Fruit fly (Drosophila melanogaster) Kc167 (cell line): ENCODE results near the gene CG7601.

ENCODE experiments used
- Myc ChIP-seq: fragments of >200 bp; optimal IDR thresholded peaks from 2 replicates; lab custom pipeline; 2017; ENCODE audit warnings: missing external identifiers
- Sin3A ChIP-seq: fragments of >200 bp; optimal IDR thresholded peaks from 2 replicates; lab custom pipeline; 2018; ENCODE audit warnings: missing external identifiers
- h ChIP-seq: fragments of >200 bp; optimal IDR thresholded peaks from 3 replicates; lab custom pipeline; 2018; ENCODE audit warnings: missing external identifiers
- insv ChIP-seq: fragments of >200 bp; optimal IDR thresholded peaks from 3 replicates; lab custom pipeline; 2018; ENCODE audit warnings: missing external identifiers
- psq ChIP-seq: fragments of >200 bp; optimal IDR thresholded peaks from 2 replicates; lab custom pipeline; 2017; ENCODE audit warnings: missing external identifiers
- ttk ChIP-seq: sonication (Bioruptor generic); optimal IDR thresholded peaks from 2 replicates; lab custom pipeline; 2017; ENCODE audit warnings: missing external identifiers

- TF ChIP-seq Myc (lab: Kevin White, UChicago): no peak
- no peak for TF ChIP-seq h (lab: Kevin White, UChicago)
- no peak for TF ChIP-seq ttk (lab: Kevin White, UChicago)
- TF ChIP-seq psq: no peak
- no peak for TF ChIP-seq insv (lab: Kevin White, UChicago)
- no peak for TF ChIP-seq Sin3A (lab: Kevin White, UChicago)
Observed at dm6 chr3R:29780402-29781029, 44.0 kb upstream of the CG7601 start, which contains the start of gene fig.
